Worm (Caenorhabditis elegans): Measurements from ENCODE around the gene clec-55.

clec-55 gene

ce11 chrV:14481401-14481800 lies 2.3 kb downstream of the clec-55 start, which contains the start of gene R02D5.7:
TSS of gene R02D5.7 (minus strand) at chrV:14481501.
- peak; percentile 11 for TF ChIP-seq pqm-1 (tag; optimal IDR thresholded peaks at IDR 0.05)
- no peak for TF ChIP-seq hmg-1.1 (GFP tag; IDR thresholded peaks at IDR 0.05)

- TF ChIP-seq ceh-62 (tag; optimal IDR thresholded peaks at IDR 0.05), result no peak
- TF ChIP-seq pqm-1 (tag; optimal IDR thresholded peaks at IDR 0.05), result no peak
- TF ChIP-seq lin-13 (GFP tag; optimal IDR thresholded peaks at IDR 0.05), result no peak
- TF ChIP-seq nhr-102 (tag; optimal IDR thresholded peaks at IDR 0.05), result no peak
- TF ChIP-seq mes-2 (tag; optimal IDR thresholded peaks at IDR 0.05; ENCODE audit: poor library complexity, severe bottlenecking), result no peak
- TF ChIP-seq tag-97 (GFP tag; IDR thresholded peaks at IDR 0.05), result no peak
- no peak for TF ChIP-seq madf-5 (GFP tag; IDR thresholded peaks at IDR 0.05)
- no peak for TF ChIP-seq mdt-29 (GFP tag; IDR thresholded peaks at IDR 0.05)
- no peak for TF ChIP-seq lsy-2 (tag; optimal IDR thresholded peaks at IDR 0.05)
- no peak for TF ChIP-seq T26A8.4 (GFP tag; IDR thresholded peaks at IDR 0.05)
- no peak for TF ChIP-seq tra-1 (GFP tag; IDR thresholded peaks at IDR 0.05)
- no peak for TF ChIP-seq lin-39 (tag; optimal IDR thresholded peaks at IDR 0.05)
- no peak for TF ChIP-seq egl-43 (GFP tag; IDR thresholded peaks at IDR 0.05)
- no peak for TF ChIP-seq F49E8.2 (tag; optimal IDR thresholded peaks at IDR 0.05; ENCODE audit: borderline replicate concordance)
- TF ChIP-seq dve-1 (tag; optimal IDR thresholded peaks at IDR 0.05; ENCODE audit: insufficient read depth), result no peak
These were observed 2.9 kb downstream of the clec-55 start, which contains the start of gene R02D5.10 for ce11 chrV:14481987-14482386. TSS of gene R02D5.10 (plus strand) at chrV:14482287.

ce11 chrV:14482728-14483210 lies 3.7 kb downstream of the clec-55 start, which contains the start of gene R02D5.3:
TSS of gene R02D5.3 (plus strand) at chrV:14483160.
- no peak for TF ChIP-seq php-3 (GFP tag; IDR thresholded peaks at IDR 0.05)
- no peak for TF ChIP-seq arid-1 (GFP tag; conservative IDR thresholded peaks at IDR 0.05)
- no peak for TF ChIP-seq lim-7 (GFP tag; IDR thresholded peaks at IDR 0.05)
- no peak for TF ChIP-seq madf-5 (GFP tag; IDR thresholded peaks at IDR 0.05)
- TF ChIP-seq D1046.2 (GFP tag; IDR thresholded peaks at IDR 0.05), result no peak
- no peak for TF ChIP-seq pha-4 (GFP tag; IDR thresholded peaks at IDR 0.05)
- no peak for TF ChIP-seq pha-4 (tag; optimal IDR thresholded peaks at IDR 0.05)
- TF ChIP-seq pqm-1 (tag; optimal IDR thresholded peaks at IDR 0.05), result peak; percentile 38
- TF ChIP-seq mes-2 (tag; optimal IDR thresholded peaks at IDR 0.05; ENCODE audit: poor library complexity, severe bottlenecking), result no peak
- TF ChIP-seq ceh-82 (tag; optimal IDR thresholded peaks at IDR 0.05), result no peak
- no peak for TF ChIP-seq T26A8.4 (GFP tag; IDR thresholded peaks at IDR 0.05)
- TF ChIP-seq Y75B8A.6 (GFP tag; IDR thresholded peaks at IDR 0.05), result no peak
- no peak for TF ChIP-seq skn-1 (tag; optimal IDR thresholded peaks at IDR 0.05)
- TF ChIP-seq unc-39 (tag; optimal IDR thresholded peaks at IDR 0.05), result no peak
- TF ChIP-seq T20F7.1 (GFP tag; optimal IDR thresholded peaks at IDR 0.05), result no peak
- peak; percentile 52 for TF ChIP-seq dve-1 (tag; optimal IDR thresholded peaks at IDR 0.05; ENCODE audit: insufficient read depth)
- TF ChIP-seq unc-130 (GFP tag; optimal IDR thresholded peaks at IDR 0.05), result no peak
- no peak for TF ChIP-seq dmd-9 (GFP tag; IDR thresholded peaks at IDR 0.05)
- TF ChIP-seq ZK546.5 (tag; optimal IDR thresholded peaks at IDR 0.05), result no peak
- no peak for TF ChIP-seq lir-3 (tag; optimal IDR thresholded peaks at IDR 0.05)
- no peak for TF ChIP-seq daf-12 (tag; optimal IDR thresholded peaks at IDR 0.05)
- TF ChIP-seq lin-39 (tag; optimal IDR thresholded peaks at IDR 0.05), result no peak
- no peak for TF ChIP-seq spr-1 (tag; optimal IDR thresholded peaks at IDR 0.05)
- no peak for TF ChIP-seq nhr-76 (tag; optimal IDR thresholded peaks at IDR 0.05)
- no peak for TF ChIP-seq ama-1 (optimal IDR thresholded peaks at IDR 0.05)
- no peak for TF ChIP-seq saeg-2 (GFP tag; IDR thresholded peaks at IDR 0.05)
- TF ChIP-seq dmd-6 (GFP tag; IDR thresholded peaks at IDR 0.05), result peak; percentile 32; the same call in 1 of the 2 replicates
- no peak for TF ChIP-seq daf-16 (GFP tag; optimal IDR thresholded peaks at IDR 0.05)
- TF ChIP-seq daf-16 (tag; optimal IDR thresholded peaks at IDR 0.05), result peak; percentile 32
- TF ChIP-seq aha-1 (tag), result no peak
- no peak for TF ChIP-seq egl-43 (GFP tag; IDR thresholded peaks at IDR 0.05)
- no peak for TF ChIP-seq zfp-2 (tag; optimal IDR thresholded peaks at IDR 0.05)
- no peak for TF ChIP-seq dpl-1 (GFP tag; optimal IDR thresholded peaks at IDR 0.05)
- no peak for TF ChIP-seq gei-8 (GFP tag; optimal IDR thresholded peaks at IDR 0.05)
- TF ChIP-seq cey-2 (tag; optimal IDR thresholded peaks at IDR 0.05; ENCODE audit: borderline replicate concordance, insufficient read depth), result no peak
- no peak for TF ChIP-seq nhr-10 (tag; optimal IDR thresholded peaks at IDR 0.05)
- TF ChIP-seq Y48G9A.11 (GFP tag; IDR thresholded peaks at IDR 0.05), result no peak
- TF ChIP-seq nhr-41 (GFP tag; IDR thresholded peaks at IDR 0.05), result no peak
- no peak for TF ChIP-seq mdt-29 (GFP tag; IDR thresholded peaks at IDR 0.05)

Data from whole organism, L4 larva.